Worm (Caenorhabditis elegans): ENCODE data around the gene C12D8.13.

C12D8.13 gene

DNA sequence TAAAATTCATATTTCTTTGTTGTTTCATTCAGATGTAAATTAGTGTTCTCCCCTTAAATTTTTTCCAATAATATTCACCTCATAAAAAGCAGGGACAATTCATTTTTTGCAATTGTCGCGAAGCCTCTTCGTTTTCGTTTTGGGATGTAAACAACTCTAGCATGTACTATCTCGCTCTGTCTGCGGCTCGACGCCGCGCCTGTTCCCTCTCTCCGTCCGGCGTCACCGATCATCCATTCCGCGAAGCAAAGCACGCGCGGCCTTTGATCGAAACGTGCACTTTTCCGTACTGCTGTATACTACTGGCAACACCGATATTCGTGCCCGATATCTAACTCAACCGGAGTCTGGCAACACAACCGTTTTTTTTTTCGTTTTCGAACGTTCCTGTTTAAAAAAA is 26.5 kb upstream of the C12D8.13 start:
- TF ChIP-seq mdl-1 (tag; optimal IDR thresholded peaks at IDR 0.05) (peak in 1 of 2 experiments; percentile 15), sma-9 (GFP tag; optimal IDR thresholded peaks at IDR 0.05) (peak; percentile 0), sma-9 (tag; optimal IDR thresholded peaks at IDR 0.05) (no peak), gmeb-1 (tag; optimal IDR thresholded peaks at IDR 0.05) (no peak), unc-55 (GFP tag; optimal IDR thresholded peaks at IDR 0.05) (no peak)

DNA sequence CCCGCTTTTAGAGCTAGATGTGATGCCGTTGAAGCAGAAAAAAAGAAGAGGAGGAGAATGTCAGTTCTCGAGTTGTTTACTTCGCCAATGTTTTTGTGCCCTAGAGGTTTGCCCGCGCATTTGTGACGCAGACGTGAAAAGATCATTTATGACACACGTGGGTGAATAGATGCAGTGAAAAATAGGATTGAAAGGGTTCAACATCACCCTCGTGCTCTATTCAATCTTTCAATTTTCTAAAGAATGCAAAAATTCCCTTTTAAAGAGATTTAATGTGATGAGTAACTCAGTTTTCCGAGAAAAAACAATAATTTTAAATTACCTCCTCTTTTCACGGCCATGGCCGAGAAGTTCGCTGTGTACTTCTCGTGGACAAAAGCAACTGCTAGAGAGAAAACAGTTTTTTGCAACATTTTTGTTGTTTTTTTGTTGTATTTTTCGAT is 26.0 kb upstream of the C12D8.13 start:
- peak; percentile 68 for TF ChIP-seq crh-2 (tag; optimal IDR thresholded peaks at IDR 0.05)
- TF ChIP-seq ztf-11 (tag; optimal IDR thresholded peaks at IDR 0.05): no peak
- no peak for TF ChIP-seq zag-1 (tag; optimal IDR thresholded peaks at IDR 0.05)
- TF ChIP-seq elt-1 (tag; optimal IDR thresholded peaks at IDR 0.05): no peak
- peak; percentile 79 for TF ChIP-seq C34F6.9 (tag; optimal IDR thresholded peaks at IDR 0.05)
- no peak for TF ChIP-seq sem-4 (tag; optimal IDR thresholded peaks at IDR 0.05)
- TF ChIP-seq mdl-1 (tag; optimal IDR thresholded peaks at IDR 0.05): peak; percentile 72 to 94
- TF ChIP-seq nhr-77 (tag; optimal IDR thresholded peaks at IDR 0.05): no peak
- peak; percentile 67 for TF ChIP-seq sma-9 (GFP tag; optimal IDR thresholded peaks at IDR 0.05)
- TF ChIP-seq sma-9 (tag; optimal IDR thresholded peaks at IDR 0.05): no peak
- peak; percentile 6 for TF ChIP-seq fos-1 (tag; optimal IDR thresholded peaks at IDR 0.05)
- TF ChIP-seq ztf-4 (tag; optimal IDR thresholded peaks at IDR 0.05): peak; percentile 29
- peak; percentile 47 for TF ChIP-seq nhr-6 (tag; optimal IDR thresholded peaks at IDR 0.05)
- no peak for TF ChIP-seq Y55F3AM.14 (GFP tag; optimal IDR thresholded peaks at IDR 0.05)
- no peak for TF ChIP-seq unc-62 (GFP tag; optimal IDR thresholded peaks at IDR 0.05)
- no peak for TF ChIP-seq unc-55 (GFP tag; optimal IDR thresholded peaks at IDR 0.05)
- no peak for TF ChIP-seq nhr-23 (tag; optimal IDR thresholded peaks at IDR 0.05)
- TF ChIP-seq lsy-2 (tag; optimal IDR thresholded peaks at IDR 0.05): peak; percentile 11 to 73
- no peak for TF ChIP-seq ceh-16 (tag; optimal IDR thresholded peaks at IDR 0.05)
- peak; percentile 88 for TF ChIP-seq nhr-129 (tag; optimal IDR thresholded peaks at IDR 0.05)
- peak; percentile 46 for TF ChIP-seq nhr-21 (tag; optimal IDR thresholded peaks at IDR 0.05)
- no peak for TF ChIP-seq elt-3 (tag; optimal IDR thresholded peaks at IDR 0.05)
- no peak for TF ChIP-seq egl-27 (tag; optimal IDR thresholded peaks at IDR 0.05)
- no peak for TF ChIP-seq lin-39 (tag; optimal IDR thresholded peaks at IDR 0.05)
- no peak for TF ChIP-seq F13H6.1 (tag; optimal IDR thresholded peaks at IDR 0.05)
- TF ChIP-seq unc-39 (tag; optimal IDR thresholded peaks at IDR 0.05): no peak
- no peak for TF ChIP-seq peb-1 (tag; optimal IDR thresholded peaks at IDR 0.05)
- TF ChIP-seq nhr-237 (tag; optimal IDR thresholded peaks at IDR 0.05): no peak
- TF ChIP-seq lin-11 (tag; optimal IDR thresholded peaks at IDR 0.05): peak; percentile 19
- no peak for TF ChIP-seq skn-1 (tag; optimal IDR thresholded peaks at IDR 0.05)
- TF ChIP-seq nhr-10 (tag; optimal IDR thresholded peaks at IDR 0.05): no peak
- no peak for TF ChIP-seq mab-5 (tag; optimal IDR thresholded peaks at IDR 0.05)
- no peak for TF ChIP-seq gmeb-1 (tag; optimal IDR thresholded peaks at IDR 0.05)
- TF ChIP-seq sma-3 (GFP tag; optimal IDR thresholded peaks at IDR 0.05): no peak
- peak; percentile 27 for TF ChIP-seq lin-13 (GFP tag; optimal IDR thresholded peaks at IDR 0.05)
- TF ChIP-seq blmp-1 (tag; optimal IDR thresholded peaks at IDR 0.05; ENCODE audit: insufficient read depth): no peak

DNA sequence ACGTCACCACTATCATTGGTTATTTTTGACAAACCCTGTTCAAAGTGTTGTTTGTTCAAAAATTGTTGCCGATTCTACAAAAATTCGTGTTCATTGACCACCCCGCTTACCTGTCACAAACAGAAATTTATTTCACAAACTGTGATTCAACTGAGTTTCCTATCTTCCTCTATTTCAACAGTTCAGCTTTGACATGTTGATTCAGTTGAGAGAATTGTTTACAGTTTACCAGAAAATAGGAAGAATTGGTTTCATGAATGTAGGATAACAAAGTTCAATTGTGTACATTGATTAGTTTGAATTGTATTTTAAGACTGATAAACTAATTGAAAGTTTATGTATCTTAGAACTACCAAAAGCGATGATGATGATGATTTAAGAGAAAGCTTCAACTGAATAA is 25.1 kb upstream of the C12D8.13 start:
- TF ChIP-seq ZK546.5 (tag; optimal IDR thresholded peaks at IDR 0.05) (no peak), aly-2 (tag; optimal IDR thresholded peaks at IDR 0.05) (no peak), nhr-77 (tag; optimal IDR thresholded peaks at IDR 0.05) (no peak), mab-5 (tag; optimal IDR thresholded peaks at IDR 0.05) (no peak), peb-1 (tag; optimal IDR thresholded peaks at IDR 0.05) (no peak), crh-2 (tag; optimal IDR thresholded peaks at IDR 0.05) (no peak), lin-13 (GFP tag; optimal IDR thresholded peaks at IDR 0.05) (no peak), lin-11 (tag; optimal IDR thresholded peaks at IDR 0.05) (no peak), C34F6.9 (tag; optimal IDR thresholded peaks at IDR 0.05) (no peak)

DNA sequence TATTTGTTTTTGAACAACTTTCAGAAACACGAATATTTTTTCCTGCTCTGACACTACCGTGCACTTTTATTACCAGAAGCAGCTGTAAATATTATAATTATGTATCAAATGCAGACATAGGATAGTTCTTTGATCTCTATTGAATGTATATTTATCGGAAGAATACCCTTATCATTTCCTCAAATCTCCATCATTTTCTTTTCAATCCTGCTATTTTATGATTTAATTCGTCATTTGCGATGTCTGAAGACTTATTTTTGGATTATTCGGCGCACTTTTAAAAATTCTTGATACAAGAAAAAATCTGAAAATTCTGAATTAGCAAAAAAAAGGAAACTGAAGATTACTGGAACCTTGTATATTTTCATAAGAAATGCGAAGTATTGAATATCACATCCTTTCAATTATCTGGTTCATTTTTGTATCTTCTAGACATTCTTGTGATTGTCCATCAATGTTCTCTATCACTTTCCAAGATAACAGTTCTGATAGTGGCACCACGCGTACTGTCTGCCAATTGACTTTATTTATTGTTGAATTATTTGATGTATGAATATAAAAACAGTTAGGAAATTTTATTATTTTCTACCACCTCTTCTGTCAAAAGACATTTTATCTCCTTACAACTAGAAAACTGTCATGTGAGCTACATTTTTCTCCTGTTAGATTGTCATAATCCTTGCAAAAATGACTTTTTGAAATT is 23.7 kb upstream of the C12D8.13 start:
- TF ChIP-seq sma-9 (GFP tag; optimal IDR thresholded peaks at IDR 0.05) (peak; percentile 41), sma-9 (tag; optimal IDR thresholded peaks at IDR 0.05) (no peak), ztf-1 (GFP tag; conservative IDR thresholded peaks at IDR 0.05) (no peak), lsy-2 (tag; optimal IDR thresholded peaks at IDR 0.05) (no peak), sma-3 (GFP tag; optimal IDR thresholded peaks at IDR 0.05) (no peak), fos-1 (tag; optimal IDR thresholded peaks at IDR 0.05) (peak; percentile 46), mab-5 (tag; optimal IDR thresholded peaks at IDR 0.05) (no peak)

Measured in whole organism, L2 larva.